Fruit fly (Drosophila melanogaster) whole organism, adult: ENCODE measurements around the gene Efa6.

Experiments
- CG11617 ChIP-seq: fragments of 200-800 bp; sonication (Bioruptor generic); optimal IDR thresholded peaks from 2 replicates; lab custom pipeline; 2017; ENCODE audit warnings: mild to moderate bottlenecking, missing biosample characterization, missing genetic modification reagents, missing genetic modification characterization
- CG12768 ChIP-seq: fragments of 200-800 bp; sonication (Bioruptor generic); optimal IDR thresholded peaks from 2 replicates; lab custom pipeline; 2017; ENCODE audit warnings: missing biosample characterization, missing genetic modification characterization, mild to moderate bottlenecking, moderate library complexity, missing genetic modification reagents
- CG14711 ChIP-seq: fragments of 200-800 bp; sonication (Bioruptor generic); optimal IDR thresholded peaks from 2 replicates; lab custom pipeline; 2018; ENCODE audit warnings: missing biosample characterization, mild to moderate bottlenecking, missing genetic modification characterization, moderate library complexity
- CG1620 ChIP-seq: fragments of 200-800 bp; sonication (Bioruptor generic); optimal IDR thresholded peaks from 2 replicates; lab custom pipeline; 2016; ENCODE audit warnings: missing biosample characterization, missing genetic modification characterization
- CG5204 ChIP-seq: fragments of 200-800 bp; sonication (Bioruptor generic); optimal IDR thresholded peaks from 2 replicates; lab custom pipeline; 2016; ENCODE audit warnings: missing biosample characterization, missing genetic modification characterization
- Clk ChIP-seq: fragments of 200-800 bp; sonication (Bioruptor generic); optimal IDR thresholded peaks from 2 replicates; lab custom pipeline; 2017; ENCODE audit warnings: missing biosample characterization, missing genetic modification characterization
- Crg-1 ChIP-seq: fragments of 200-800 bp; sonication (Bioruptor generic); optimal IDR thresholded peaks from 2 replicates; lab custom pipeline; 2016; ENCODE audit warnings: missing biosample characterization, missing genetic modification characterization
- Hr96 ChIP-seq: fragments of 200-800 bp; sonication (Bioruptor generic); optimal IDR thresholded peaks from 2 replicates; lab custom pipeline; 2016; ENCODE audit warnings: missing biosample characterization, missing genetic modification characterization
- Mnt ChIP-seq: fragments of 200-800 bp; sonication (Bioruptor generic); optimal IDR thresholded peaks from 2 replicates; lab custom pipeline; 2016; ENCODE audit warnings: missing biosample characterization, mild to moderate bottlenecking, missing genetic modification characterization
- bab1 ChIP-seq: fragments of 200-800 bp; sonication (Bioruptor generic); optimal IDR thresholded peaks from 3 replicates; lab custom pipeline; 2019; ENCODE audit warnings: missing biosample characterization, mild to moderate bottlenecking, missing genetic modification characterization, moderate library complexity
- cic ChIP-seq: fragments of 200-800 bp; sonication (Bioruptor generic); optimal IDR thresholded peaks from 2 replicates; lab custom pipeline; 2017; ENCODE audit warnings: missing biosample characterization, mild to moderate bottlenecking, missing genetic modification characterization, moderate library complexity
- cnc ChIP-seq, 2 experiments: fragments of >200 bp; optimal IDR thresholded peaks; 2 replicates each; lab custom pipeline; 2017
- kay ChIP-seq: fragments of 200-800 bp; sonication (Bioruptor generic); peaks from one replicate; lab custom pipeline; 2016; ENCODE audit warnings: missing biosample characterization, missing genetic modification characterization, borderline replicate concordance
- ovo ChIP-seq: fragments of 200-800 bp; sonication (Bioruptor generic); optimal IDR thresholded peaks from 2 replicates; lab custom pipeline; 2016; ENCODE audit warnings: missing biosample characterization, missing genetic modification characterization
- pad ChIP-seq: fragments of 200-800 bp; sonication (Bioruptor generic); optimal IDR thresholded peaks from 3 replicates; lab custom pipeline; 2017; ENCODE audit warnings: missing biosample characterization, missing genetic modification characterization, mild to moderate bottlenecking, moderate library complexity, missing genetic modification reagents
- tj ChIP-seq: fragments of 200-800 bp; sonication (Bioruptor generic); optimal IDR thresholded peaks from 3 replicates; lab custom pipeline; 2017; ENCODE audit warnings: missing biosample characterization, mild to moderate bottlenecking, missing genetic modification characterization, moderate library complexity
- toe ChIP-seq: fragments of 200-800 bp; sonication (Bioruptor generic); optimal IDR thresholded peaks from 2 replicates; lab custom pipeline; 2016; ENCODE audit warnings: missing biosample characterization, missing genetic modification characterization

The Efa6 gene

dm6 chr3R:22627936-22628513 is 40.5 kb downstream of the Efa6 start:
- TF ChIP-seq CG14711, result no peak

dm6 chr3R:22629174-22629573 is 41.6 kb downstream of the Efa6 start:
- TF ChIP-seq CG14711 (no peak), Mnt (GFP tag; lab: Kevin White, UChicago) (no peak), bab1 (GFP tag; lab: Kevin White, UChicago) (no peak), tj (GFP tag; lab: Kevin White, UChicago) (no peak), pad (GFP tag; lab: Kevin White, UChicago) (no peak), CG5204 (no peak), Crg-1 (GFP tag; lab: Kevin White, UChicago) (no peak)

- TF ChIP-seq Hr96 (GFP tag; lab: Kevin White, UChicago) (no peak), kay (no peak), Clk (GFP tag; lab: Kevin White, UChicago) (no peak), CG14711 (no peak), CG1620 (GFP tag; lab: Kevin White, UChicago) (no peak), bab1 (GFP tag; lab: Kevin White, UChicago) (no peak), cnc (optimal IDR thresholded peaks at IDR 0.05; lab: Kevin White, UChicago) (no peak), toe (no peak), tj (GFP tag; lab: Kevin White, UChicago) (no peak)
Measured at dm6 chr3R:22631156-22631555, 43.6 kb downstream of the Efa6 start.

- TF ChIP-seq cnc (optimal IDR thresholded peaks at IDR 0.05; lab: Kevin White, UChicago), result no peak
Measured at dm6 chr3R:22632181-22632580, 44.6 kb downstream of the Efa6 start.

dm6 chr3R:22632980-22633379 is 45.4 kb downstream of the Efa6 start:
- TF ChIP-seq Clk (GFP tag; lab: Kevin White, UChicago), result no peak
- no peak for TF ChIP-seq CG12768
- TF ChIP-seq tj (GFP tag; lab: Kevin White, UChicago), result peak; percentile 46

dm6 chr3R:22634549-22635410 is 47.2 kb downstream of the Efa6 start:
- no peak for TF ChIP-seq bab1 (GFP tag; lab: Kevin White, UChicago)
- TF ChIP-seq CG12768, result no peak
- TF ChIP-seq kay, result no peak
- no peak for TF ChIP-seq cic (GFP tag; lab: Kevin White, UChicago)
- TF ChIP-seq ovo (GFP tag; lab: Kevin White, UChicago), result no peak
- no peak for TF ChIP-seq Hr96 (GFP tag; lab: Kevin White, UChicago)
- TF ChIP-seq Clk (GFP tag; lab: Kevin White, UChicago), result no peak
- TF ChIP-seq CG5204, result no peak
- no peak for TF ChIP-seq CG1620 (GFP tag; lab: Kevin White, UChicago)
- TF ChIP-seq cnc (optimal IDR thresholded peaks at IDR 0.05; lab: Kevin White, UChicago), result no peak
- no peak for TF ChIP-seq CG11617 (GFP tag; lab: Kevin White, UChicago)
- no peak for TF ChIP-seq tj (GFP tag; lab: Kevin White, UChicago)

- TF ChIP-seq ovo (GFP tag; lab: Kevin White, UChicago) (no peak), tj (GFP tag; lab: Kevin White, UChicago) (peak; percentile 83), cic (GFP tag; lab: Kevin White, UChicago) (peak; percentile 39)
Measured at dm6 chr3R:22635684-22636566, 48.4 kb downstream of the Efa6 start.

dm6 chr3R:22636567-22636889 is 49.0 kb downstream of the Efa6 start:
- no peak for TF ChIP-seq CG1620 (GFP tag; lab: Kevin White, UChicago)
- no peak for TF ChIP-seq Crg-1 (GFP tag; lab: Kevin White, UChicago)
- no peak for TF ChIP-seq ovo (GFP tag; lab: Kevin White, UChicago)
- TF ChIP-seq CG14711, result no peak
- no peak for TF ChIP-seq CG12768
